Worm (Caenorhabditis elegans) whole organism, L4 larva: ENCODE data around the gene ugt-56.

Experiments
- F44E2.7 ChIP-seq: fragments of 200-800 bp; sonication (Bioruptor generic); IDR thresholded peaks from 2 replicates; pipeline ENCODE4 v2.1.2; 2022; ENCODE audit warnings: missing genetic modification characterization, missing compliant biosample characterization
- R02D3.7 ChIP-seq: fragments of 150-350 bp; sonication (generic microtip); optimal IDR thresholded peaks from 3 replicates; lab custom pipeline; 2014; ENCODE audit warnings: missing biosample characterization, missing genetic modification characterization
- T20F7.1 ChIP-seq: fragments of 200-800 bp; sonication (Bioruptor generic); optimal IDR thresholded peaks from 2 replicates; lab custom pipeline; 2018; ENCODE audit warnings: mild to moderate bottlenecking, missing genetic modification characterization, missing compliant biosample characterization
- T26A8.4 ChIP-seq: fragments of 200-800 bp; sonication (Bioruptor generic); IDR thresholded peaks from 2 replicates; pipeline ENCODE4 v1.3.6; 2022; ENCODE audit warnings: missing genetic modification characterization, missing compliant biosample characterization
- Y105C5A.15 ChIP-seq: fragments of 200-800 bp; sonication (Bioruptor generic); IDR thresholded peaks from 2 replicates; pipeline ENCODE4 v1.3.6; 2022; ENCODE audit warnings: missing genetic modification characterization, missing compliant biosample characterization
- aha-1 ChIP-seq: fragments of 150-350 bp; peaks from one replicate; lab custom pipeline; 2014; ENCODE audit warnings: missing biosample characterization, missing genetic modification characterization
- attf-4 ChIP-seq: sonication (generic microtip); optimal IDR thresholded peaks from 3 replicates; lab custom pipeline; 2017; ENCODE audit warnings: missing biosample characterization, missing genetic modification characterization
- ceh-28 ChIP-seq: fragments of 150-350 bp; optimal IDR thresholded peaks from 2 replicates; lab custom pipeline; 2014; ENCODE audit warnings: missing biosample characterization, missing genetic modification reagents, missing genetic modification characterization
- ceh-62 ChIP-seq: sonication (generic microtip); optimal IDR thresholded peaks from 2 replicates; lab custom pipeline; 2017; ENCODE audit warnings: missing biosample characterization, missing genetic modification characterization
- cey-2 ChIP-seq: sonication (generic microtip); optimal IDR thresholded peaks from 3 replicates; lab custom pipeline; 2017; ENCODE audit warnings: missing genetic modification characterization, mild to moderate bottlenecking, missing compliant biosample characterization, antibody characterized with exemption, borderline replicate concordance; ENCODE audit not compliant: insufficient read depth
- daf-16 ChIP-seq, 3 experiments: sonication (generic microtip); optimal IDR thresholded peaks; 2 replicates each; lab custom pipeline; 2016 to 2017; ENCODE audit warnings: missing genetic modification characterization in 3 of 3, missing genetic modification reagents in 3 of 3, mild to moderate bottlenecking in 2 of 3, missing compliant biosample characterization in 2 of 3, missing biosample characterization in 1 of 3, moderate library complexity in 1 of 3
- dmd-6 ChIP-seq: fragments of 200-800 bp; sonication (Bioruptor generic); IDR thresholded peaks from 2 replicates; pipeline ENCODE4 v1.3.6; 2022; ENCODE audit warnings: missing genetic modification reagents, missing genetic modification characterization, missing compliant biosample characterization
- dmd-8 ChIP-seq: fragments of 200-800 bp; sonication (Bioruptor generic); IDR thresholded peaks from 2 replicates; pipeline ENCODE4 v1.3.6; 2022; ENCODE audit warnings: missing genetic modification characterization, missing compliant biosample characterization
- gei-8 ChIP-seq: fragments of 200-800 bp; sonication (Bioruptor generic); optimal IDR thresholded peaks from 2 replicates; lab custom pipeline; 2018; ENCODE audit warnings: mild to moderate bottlenecking, missing genetic modification characterization, missing compliant biosample characterization
- hif-1 ChIP-seq, 2 experiments: sonication (generic microtip); optimal IDR thresholded peaks; 2 replicates each; lab custom pipeline; 2016 to 2017; ENCODE audit warnings: missing compliant biosample characterization in 2 of 2, missing genetic modification characterization in 2 of 2, missing genetic modification reagents in 2 of 2, missing genotype in 2 of 2, mild to moderate bottlenecking in 1 of 2
- hlh-11 ChIP-seq: fragments of 200-800 bp; sonication (Bioruptor generic); optimal IDR thresholded peaks from 2 replicates; lab custom pipeline; 2018; ENCODE audit warnings: mild to moderate bottlenecking, missing genetic modification characterization, missing compliant biosample characterization
- lin-1 ChIP-seq: fragments of 200-800 bp; sonication (Bioruptor generic); IDR thresholded peaks from 2 replicates; pipeline ENCODE4 v1.3.6; 2022; ENCODE audit warnings: missing genetic modification reagents, missing genetic modification characterization, missing compliant biosample characterization
- lin-38 ChIP-seq: fragments of 200-800 bp; sonication (Bioruptor generic); IDR thresholded peaks from 2 replicates; pipeline ENCODE4 v1.3.6; 2022; ENCODE audit warnings: missing genetic modification reagents, missing genetic modification characterization, missing compliant biosample characterization
- nhr-10 ChIP-seq: fragments of 150-350 bp; optimal IDR thresholded peaks from 2 replicates; lab custom pipeline; 2014; ENCODE audit warnings: missing biosample characterization, missing genetic modification characterization
- nhr-11 ChIP-seq: fragments of 150-350 bp; optimal IDR thresholded peaks from 2 replicates; lab custom pipeline; 2014; ENCODE audit warnings: missing biosample characterization, missing genetic modification characterization
- nhr-111 ChIP-seq: fragments of 200-800 bp; sonication (Bioruptor generic); optimal IDR thresholded peaks from 2 replicates; lab custom pipeline; 2018; ENCODE audit warnings: mild to moderate bottlenecking, missing genetic modification characterization, missing compliant biosample characterization
- nhr-25 ChIP-seq: sonication (generic microtip); optimal IDR thresholded peaks from 2 replicates; lab custom pipeline; 2017; ENCODE audit warnings: missing genetic modification characterization, mild to moderate bottlenecking, missing compliant biosample characterization, antibody characterized with exemption, moderate library complexity, borderline replicate concordance; ENCODE audit not compliant: insufficient read depth
- nhr-6 ChIP-seq: fragments of 150-350 bp; optimal IDR thresholded peaks from 2 replicates; lab custom pipeline; 2014; ENCODE audit warnings: missing biosample characterization, missing genetic modification characterization
- nhr-76 ChIP-seq: fragments of 150-350 bp; optimal IDR thresholded peaks from 2 replicates; lab custom pipeline; 2014; ENCODE audit warnings: missing biosample characterization, missing genetic modification characterization
- pha-4 ChIP-seq, 2 experiments: fragments of 150-350 bp in 1 of 2; fragments of 200-800 bp in 1 of 2; sonication (Bioruptor generic) in 1 of 2; IDR thresholded peaks in 1 of 2; optimal IDR thresholded peaks in 1 of 2; 2 replicates each; pipeline versions ENCODE4 v1.3.6 to Lab custom; 2014 to 2022; ENCODE audit warnings: missing genetic modification characterization in 2 of 2, missing genetic modification reagents in 2 of 2, missing biosample characterization in 1 of 2, missing compliant biosample characterization in 1 of 2
- snpc-4 ChIP-seq: fragments of 150-350 bp; optimal IDR thresholded peaks from 2 replicates; lab custom pipeline; 2014; ENCODE audit warnings: missing biosample characterization, missing genetic modification characterization
- tra-1 ChIP-seq: fragments of 200-800 bp; sonication (Bioruptor generic); IDR thresholded peaks from 2 replicates; pipeline ENCODE4 v1.3.6; 2022; ENCODE audit warnings: missing genetic modification reagents, missing genetic modification characterization, missing compliant biosample characterization
- unc-39 ChIP-seq: sonication (generic microtip); optimal IDR thresholded peaks from 2 replicates; lab custom pipeline; 2017; ENCODE audit warnings: missing biosample characterization, missing genetic modification characterization
- unc-62 ChIP-seq, 3 experiments: fragments of 150-350 bp in 1 of 3; sonication (generic microtip); optimal IDR thresholded peaks in 2 of 3; peaks in 1 of 3; 1 replicate in 1 of 3; 2 replicates in 2 of 3; lab custom pipeline; 2014 to 2017; ENCODE audit warnings: missing biosample characterization in 3 of 3, missing genetic modification characterization in 3 of 3, missing genetic modification reagents in 3 of 3, missing genotype in 1 of 3
- zip-2 ChIP-seq: fragments of 150-350 bp; optimal IDR thresholded peaks from 2 replicates; lab custom pipeline; 2014; ENCODE audit warnings: missing biosample characterization, missing genetic modification characterization

The ugt-56 gene

ce11 chrV:12235502-12235901, 23.3 kb upstream of the ugt-56 start:
- TF ChIP-seq nhr-11, result peak; percentile 26
- TF ChIP-seq hlh-11, result peak; percentile 33
- peak in 1 of 2 experiments; percentile 100 for TF ChIP-seq daf-16 (GFP tag; optimal IDR thresholded peaks at IDR 0.05; lab: Kevin White, UChicago)
- TF ChIP-seq daf-16 (tag; optimal IDR thresholded peaks at IDR 0.05; lab: Kevin White, UChicago), result no peak
- no peak for TF ChIP-seq nhr-6 (tag; lab: Kevin White, UChicago)

ce11 chrV:12241126-12241525, 17.7 kb upstream of the ugt-56 start, which contains the start of gene ttr-22:
TSS of gene ttr-22 (plus strand) at chrV:12241426.
- TF ChIP-seq gei-8 (GFP tag; lab: Kevin White, UChicago) (no peak), T20F7.1 (GFP tag; lab: Kevin White, UChicago) (no peak), F44E2.7 (GFP tag; lab: Robert Waterston, UW) (no peak), R02D3.7 (tag; lab: Kevin White, UChicago) (no peak), hlh-11 (no peak), snpc-4 (tag; lab: Kevin White, UChicago) (no peak), nhr-10 (tag; lab: Kevin White, UChicago) (no peak), nhr-76 (tag; lab: Kevin White, UChicago) (no peak), ceh-28 (tag; lab: Kevin White, UChicago) (no peak), Y105C5A.15 (GFP tag; lab: Robert Waterston, UW) (no peak), attf-4 (tag; lab: Kevin White, UChicago) (no peak), unc-39 (tag; lab: Kevin White, UChicago) (no peak), nhr-25 (tag; lab: Kevin White, UChicago) (no peak), zip-2 (tag; lab: Kevin White, UChicago) (no peak), lin-38 (GFP tag; lab: Robert Waterston, UW) (no peak), T26A8.4 (no peak), ceh-62 (tag; lab: Kevin White, UChicago) (no peak), aha-1 (no peak), cey-2 (no peak), nhr-111 (GFP tag; lab: Kevin White, UChicago) (no peak)

DNA sequence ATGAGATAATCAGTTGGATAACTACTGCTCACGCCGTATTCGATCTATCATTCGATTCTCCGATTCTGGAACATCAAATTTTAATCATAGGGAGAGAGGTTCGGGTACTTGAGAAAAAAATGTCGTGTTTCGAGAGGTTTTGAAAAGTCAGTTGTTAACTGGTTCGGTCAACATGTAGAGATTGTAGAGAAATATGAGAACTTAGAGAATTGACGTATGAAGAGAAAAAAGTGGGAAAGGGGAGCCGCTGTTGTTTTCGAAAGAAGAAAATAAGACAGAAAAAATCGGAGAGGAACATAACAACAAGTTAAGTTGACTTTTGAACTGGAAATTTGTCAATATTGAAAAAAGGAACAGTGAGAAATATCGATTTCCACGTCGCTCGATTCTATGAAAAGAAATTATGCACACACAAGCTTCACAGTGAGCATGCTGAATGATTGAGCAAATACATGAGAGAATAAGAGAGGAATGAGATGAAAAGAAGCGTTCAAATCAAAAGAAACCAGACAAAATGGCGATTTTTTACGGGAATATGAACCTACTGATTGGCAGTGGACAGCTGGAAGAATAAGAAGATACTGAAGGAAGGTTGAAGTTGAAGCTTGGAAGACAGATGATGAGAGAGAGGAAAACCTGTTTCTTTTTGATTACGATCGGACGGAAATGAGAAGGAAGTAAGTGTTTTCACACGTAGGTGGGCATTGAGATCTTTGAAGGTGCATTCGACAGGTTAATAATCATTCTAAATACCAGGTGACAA, 13.6 kb upstream of the ugt-56 start, which contains the start of the genes T04H1.13, slfl-5 and rad-50:
TSS of gene T04H1.13 (minus strand) at position 51 of the 763 bp plus-strand sequence.
TSS of gene slfl-5 (minus strand) at position 65 of the 763 bp plus-strand sequence.
TSS of gene rad-50 (plus strand) at position 667 of the 763 bp plus-strand sequence.
- TF ChIP-seq gei-8 (GFP tag; lab: Kevin White, UChicago), result no peak
- no peak for TF ChIP-seq dmd-8 (GFP tag; lab: Robert Waterston, UW)
- no peak for TF ChIP-seq F44E2.7 (GFP tag; lab: Robert Waterston, UW)
- no peak for TF ChIP-seq lin-38 (GFP tag; lab: Robert Waterston, UW)
- TF ChIP-seq pha-4 (GFP tag; IDR thresholded peaks at IDR 0.05; lab: Robert Waterston, UW), result no peak
- TF ChIP-seq pha-4 (tag; optimal IDR thresholded peaks at IDR 0.05; lab: Kevin White, UChicago), result peak; percentile 81
- TF ChIP-seq hif-1 (tag; optimal IDR thresholded peaks at IDR 0.05; lab: Kevin White, UChicago), result no peak
- TF ChIP-seq tra-1 (GFP tag; lab: Robert Waterston, UW), result 0 out of 2 replicates have a peak, but pooled peaks have one; percentile 27
- TF ChIP-seq dmd-6 (GFP tag; lab: Robert Waterston, UW), result peak; percentile 70
- peak in 1 of 2 experiments; percentile 69 for TF ChIP-seq daf-16 (GFP tag; optimal IDR thresholded peaks at IDR 0.05; lab: Kevin White, UChicago)
- no peak for TF ChIP-seq daf-16 (tag; optimal IDR thresholded peaks at IDR 0.05; lab: Kevin White, UChicago)
- TF ChIP-seq unc-62 (GFP tag; optimal IDR thresholded peaks at IDR 0.05 in 1 of 2; lab: Kevin White, UChicago), result peak in 1 of 2 experiments; percentile 8
- no peak for TF ChIP-seq unc-62 (tag; optimal IDR thresholded peaks at IDR 0.05; lab: Kevin White, UChicago)
- TF ChIP-seq lin-1 (GFP tag; lab: Robert Waterston, UW), result 0 out of 2 replicates have a peak, but pooled peaks have one; percentile 25
